Worm (Caenorhabditis elegans) whole organism, late embryonic: ENCODE data around the gene C36A4.10.
"Not testable (repeated sequence)": the region's sequence is repeated elsewhere in the genome, so short reads cannot be mapped to it uniquely, and the experiment has no call there.

ENCODE experiments used
- T23F11.4 ChIP-seq: fragments of 200-800 bp; sonication (Bioruptor generic); optimal IDR thresholded peaks from 2 replicates; lab custom pipeline; 2018; ENCODE audit warnings: mild to moderate bottlenecking, missing genetic modification characterization, missing compliant biosample characterization
- ama-1 ChIP-seq: fragments of 150-350 bp; optimal IDR thresholded peaks from 2 replicates; lab custom pipeline; 2014
- dmd-4 ChIP-seq: sonication (generic microtip); optimal IDR thresholded peaks from 2 replicates; lab custom pipeline; 2016; ENCODE audit warnings: borderline replicate concordance, missing genetic modification characterization, missing compliant biosample characterization
- fax-1 ChIP-seq: sonication (generic microtip); optimal IDR thresholded peaks from 2 replicates; lab custom pipeline; 2016; ENCODE audit warnings: missing genotype, missing genetic modification characterization, missing compliant biosample characterization
- odd-2 ChIP-seq: sonication (generic microtip); optimal IDR thresholded peaks from 2 replicates; lab custom pipeline; 2017; ENCODE audit warnings: antibody characterized with exemption, mild to moderate bottlenecking, missing genetic modification characterization, missing compliant biosample characterization
- pat-9 ChIP-seq: fragments of 200-800 bp; sonication (Bioruptor generic); optimal IDR thresholded peaks from 2 replicates; lab custom pipeline; 2018; ENCODE audit warnings: mild to moderate bottlenecking, missing genetic modification characterization, moderate library complexity, missing compliant biosample characterization
- pha-2 ChIP-seq: sonication (generic microtip); optimal IDR thresholded peaks from 2 replicates; lab custom pipeline; 2017; ENCODE audit warnings: mild to moderate bottlenecking, missing genetic modification characterization, missing compliant biosample characterization
- pha-4 ChIP-seq: fragments of 150-350 bp; optimal IDR thresholded peaks from 2 replicates; lab custom pipeline; 2018; ENCODE audit warnings: missing biosample characterization, missing genetic modification reagents, missing genetic modification characterization
- sox-4 ChIP-seq: sonication (generic microtip); optimal IDR thresholded peaks from 2 replicates; lab custom pipeline; 2017; ENCODE audit warnings: mild to moderate bottlenecking, missing genetic modification characterization, inconsistent platforms, missing compliant biosample characterization
- ztf-16 ChIP-seq: sonication (generic microtip); optimal IDR thresholded peaks from 2 replicates; lab custom pipeline; 2017; ENCODE audit warnings: missing genetic modification characterization, missing compliant biosample characterization

DNA sequence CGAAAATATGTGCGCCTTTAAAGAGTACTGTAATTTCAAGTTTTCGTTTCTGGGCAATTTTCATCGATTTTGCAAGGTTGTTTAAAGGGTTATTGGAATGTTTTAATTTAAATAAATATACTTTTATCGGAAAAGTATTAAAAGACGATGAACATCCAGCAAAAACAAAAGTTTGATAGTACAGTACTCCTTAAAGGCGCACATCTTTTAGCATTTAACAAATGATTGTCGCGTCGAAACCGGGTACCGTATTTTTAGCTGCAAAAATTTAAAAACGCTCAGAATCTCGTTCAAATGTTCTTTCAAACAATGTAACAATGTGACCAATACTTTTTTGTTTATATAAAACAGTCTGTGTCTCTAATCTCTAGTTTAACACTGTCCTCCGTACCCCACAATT lies 9.0 kb upstream of the C36A4.10 start, which contains the start of gene C36A4.11:
- not testable (repeated sequence) for TF ChIP-seq dmd-4; ama-1 (lab: Kevin White, UChicago); T23F11.4 (GFP tag; lab: Kevin White, UChicago); sox-4 (tag; lab: Kevin White, UChicago); pha-4 (tag; lab: Kevin White, UChicago); pha-2 (tag; lab: Kevin White, UChicago); odd-2 (tag; lab: Kevin White, UChicago); pat-9 (tag; lab: Kevin White, UChicago); fax-1 (tag; lab: Kevin White, UChicago); ztf-16 (tag; lab: Kevin White, UChicago)
